Fruit fly (Drosophila melanogaster): ENCODE measurements around the gene LKRSDH.

LKRSDH gene

DNA sequence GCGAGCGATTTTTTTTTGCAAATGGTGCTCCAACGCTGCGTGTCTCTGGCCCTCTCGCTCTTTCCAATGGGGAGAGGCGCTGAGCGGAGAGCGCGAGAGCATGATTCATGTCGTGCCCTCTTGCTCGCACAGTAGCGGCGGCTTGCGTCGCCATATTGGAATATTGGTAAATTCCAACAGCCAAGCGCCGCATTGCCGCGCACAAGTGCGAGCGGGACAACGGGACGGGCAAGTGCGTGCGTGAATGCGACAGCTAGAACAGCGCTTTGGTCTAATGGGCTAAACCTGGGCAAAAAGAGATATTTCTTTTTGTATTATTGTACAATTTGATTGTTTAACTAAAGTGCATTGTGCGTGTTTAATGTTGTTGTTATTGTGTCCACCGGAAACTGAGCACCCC is 32.5 kb upstream of the LKRSDH start (continued):
- no peak for TF ChIP-seq H2.0 (GFP tag; IDR thresholded peaks at IDR 0.05)
- no peak for TF ChIP-seq D (optimal IDR thresholded peaks at IDR 0.05)
- TF ChIP-seq D (GFP tag; optimal IDR thresholded peaks at IDR 0.05), result no peak
- peak; percentile 6 for TF ChIP-seq grau (tag; optimal IDR thresholded peaks at IDR 0.05)
- no peak for TF ChIP-seq CG7271 (tag; optimal IDR thresholded peaks at IDR 0.05)
- TF ChIP-seq CG6654 (GFP tag; optimal IDR thresholded peaks at IDR 0.05), result no peak
- no peak for TF ChIP-seq CG4282 (GFP tag; optimal IDR thresholded peaks at IDR 0.05)
- TF ChIP-seq Pdp1 (GFP tag; optimal IDR thresholded peaks at IDR 0.05), result peak in 1 of 2 experiments; percentile 14
- no peak for TF ChIP-seq pum (GFP tag; optimal IDR thresholded peaks at IDR 0.05)
- TF ChIP-seq dmrt11E (tag; optimal IDR thresholded peaks at IDR 0.05), result no peak
- peak; percentile 42 for TF ChIP-seq CG18599 (GFP tag; optimal IDR thresholded peaks at IDR 0.05)
- peak; percentile 19 for TF ChIP-seq CG18619 (GFP tag; optimal IDR thresholded peaks at IDR 0.05)
- no peak for TF ChIP-seq CG7987 (GFP tag; optimal IDR thresholded peaks at IDR 0.05)
- TF ChIP-seq CG17568 (GFP tag; optimal IDR thresholded peaks at IDR 0.05), result no peak
- TF ChIP-seq Dip2 (GFP tag; IDR thresholded peaks at IDR 0.05), result no peak
- no peak for TF ChIP-seq CG2202 (tag; optimal IDR thresholded peaks at IDR 0.05)
- peak; percentile 73 for TF ChIP-seq CG4617 (GFP tag; optimal IDR thresholded peaks at IDR 0.05; ENCODE audit: borderline replicate concordance)
- TF ChIP-seq abd-A (tag; optimal IDR thresholded peaks at IDR 0.05), result peak; percentile 88
- 0 out of 2 replicates have a peak, but pooled peaks have one; percentile 43 for TF ChIP-seq ato (GFP tag; IDR thresholded peaks at IDR 0.05; ENCODE audit: partially characterized antibody)
- TF ChIP-seq CG11247 (GFP tag; IDR thresholded peaks at IDR 0.05), result no peak; the same call in 1 of the 2 replicates
- no peak for TF ChIP-seq Usf (GFP tag; optimal IDR thresholded peaks at IDR 0.05)
- TF ChIP-seq sim (GFP tag; IDR thresholded peaks at IDR 0.05), result no peak
- TF ChIP-seq CG9727 (GFP tag; optimal IDR thresholded peaks at IDR 0.05), result peak; percentile 2
- peak; percentile 28 for TF ChIP-seq pzg (GFP tag; optimal IDR thresholded peaks at IDR 0.05)
- TF ChIP-seq ranshi (GFP tag; IDR thresholded peaks at IDR 0.05), result no peak
- TF ChIP-seq shn (GFP tag; optimal IDR thresholded peaks at IDR 0.05), result no peak
- TF ChIP-seq CG10321 (GFP tag; IDR thresholded peaks at IDR 0.05), result peak; percentile 100
- TF ChIP-seq Hand (GFP tag; optimal IDR thresholded peaks at IDR 0.05), result peak; percentile 47
- TF ChIP-seq BtbVII (GFP tag; optimal IDR thresholded peaks at IDR 0.05), result no peak
- no peak for TF ChIP-seq gro (GFP tag; optimal IDR thresholded peaks at IDR 0.05)
- peak; percentile 35; the same call in 1 of the 2 replicates for TF ChIP-seq CG9932 (GFP tag; IDR thresholded peaks at IDR 0.05)
- TF ChIP-seq CG31365 (tag; optimal IDR thresholded peaks at IDR 0.05), result peak; percentile 3
- TF ChIP-seq Drgx (GFP tag; IDR thresholded peaks at IDR 0.05), result no peak
- TF ChIP-seq ap (GFP tag; IDR thresholded peaks at IDR 0.05), result no peak
- TF ChIP-seq stc (GFP tag; IDR thresholded peaks at IDR 0.05), result no peak
- TF ChIP-seq CG33557 (GFP tag; optimal IDR thresholded peaks at IDR 0.05), result peak; percentile 46
- peak; percentile 65 for TF ChIP-seq Neu2 (GFP tag; optimal IDR thresholded peaks at IDR 0.05; ENCODE audit: borderline replicate concordance)
- TF ChIP-seq Blimp-1 (GFP tag; optimal IDR thresholded peaks at IDR 0.05), result no peak
- no peak for TF ChIP-seq CTCF (GFP tag; optimal IDR thresholded peaks at IDR 0.05)
- TF ChIP-seq sens (GFP tag), result peak; percentile 78
- no peak for TF ChIP-seq gt (GFP tag; IDR thresholded peaks at IDR 0.05)
- TF ChIP-seq CG14860 (GFP tag; IDR thresholded peaks at IDR 0.05; ENCODE audit: partially characterized antibody), result peak; percentile 61; the same call in 2 of the 3 replicates
- no peak for TF ChIP-seq CG3995 (GFP tag; optimal IDR thresholded peaks at IDR 0.05)
- TF ChIP-seq salm (tag; optimal IDR thresholded peaks at IDR 0.05), result no peak
- no peak for TF ChIP-seq Awh (GFP tag; IDR thresholded peaks at IDR 0.05)
- TF ChIP-seq CG2129 (GFP tag; IDR thresholded peaks at IDR 0.05; ENCODE audit: partially characterized antibody), result no peak
- TF ChIP-seq ham (GFP tag; IDR thresholded peaks at IDR 0.05), result no peak
- TF ChIP-seq CG6813 (GFP tag; optimal IDR thresholded peaks at IDR 0.05), result peak; percentile 19
- peak; percentile 98 for TF ChIP-seq Elba2 (GFP tag; optimal IDR thresholded peaks at IDR 0.05)
- no peak for TF ChIP-seq Mad (GFP tag; optimal IDR thresholded peaks at IDR 0.05)
- TF ChIP-seq CG13123 (GFP tag; optimal IDR thresholded peaks at IDR 0.05), result no peak
- peak; percentile 26 for TF ChIP-seq exex (tag; optimal IDR thresholded peaks at IDR 0.05)
